Worm (Caenorhabditis elegans): Measurements from ENCODE around the gene ldb-1.
A peak's percentile ranks its signal among the peaks of the same experiment; 100 is the strongest.

ldb-1 gene

ce11 chrX:11072701-11073100 is 44.0 kb downstream of the ldb-1 start:
- TF ChIP-seq pqm-1 (tag; optimal IDR thresholded peaks at IDR 0.05) = no peak
- no peak for TF ChIP-seq daf-16 (GFP tag; optimal IDR thresholded peaks at IDR 0.05)
- TF ChIP-seq daf-16 (tag; optimal IDR thresholded peaks at IDR 0.05) = peak; percentile 41
- peak; percentile 32; the same call in 1 of the 2 replicates for TF ChIP-seq hmg-1.1 (GFP tag; IDR thresholded peaks at IDR 0.05)

ce11 chrX:11073358-11073757 is 44.6 kb downstream of the ldb-1 start, which contains the start of gene W04G3.5:
Gene W04G3.5, plus strand, starts transcription at chrX:11073658.
- TF ChIP-seq aha-1 (tag) (peak; percentile 16), tag-97 (GFP tag; IDR thresholded peaks at IDR 0.05) (no peak)

ce11 chrX:11076491-11076890 is 47.8 kb downstream of the ldb-1 start, which contains the start of gene W04G3.12:
Gene W04G3.12, minus strand, starts transcription at chrX:11076801.
- TF ChIP-seq unc-130 (GFP tag; optimal IDR thresholded peaks at IDR 0.05) (no peak), mes-2 (tag; optimal IDR thresholded peaks at IDR 0.05; ENCODE audit: poor library complexity, severe bottlenecking) (no peak), Y5F2A.4 (GFP tag; optimal IDR thresholded peaks at IDR 0.05) (no peak), dmd-9 (GFP tag; IDR thresholded peaks at IDR 0.05) (no peak), unc-39 (tag; optimal IDR thresholded peaks at IDR 0.05) (no peak), unc-62 (GFP tag; optimal IDR thresholded peaks at IDR 0.05 in 1 of 2) (peak in 1 of 2 experiments; percentile 94), unc-62 (tag; optimal IDR thresholded peaks at IDR 0.05) (no peak)

- TF ChIP-seq lin-1 (GFP tag; IDR thresholded peaks at IDR 0.05) = no peak
- no peak for TF ChIP-seq gei-8 (GFP tag; optimal IDR thresholded peaks at IDR 0.05)
- no peak for TF ChIP-seq nhr-41 (GFP tag; IDR thresholded peaks at IDR 0.05)
- no peak for TF ChIP-seq vab-7 (GFP tag; IDR thresholded peaks at IDR 0.05)
- no peak for TF ChIP-seq nhr-28 (tag; optimal IDR thresholded peaks at IDR 0.05)
- no peak for TF ChIP-seq dmd-6 (GFP tag; IDR thresholded peaks at IDR 0.05)
- TF ChIP-seq aha-1 (tag) = peak; percentile 34
- no peak for TF ChIP-seq nhr-11 (tag; optimal IDR thresholded peaks at IDR 0.05)
These were observed 49.4 kb downstream of the ldb-1 start, which contains the start of gene W04G3.10 for ce11 chrX:11078150-11078549. Gene W04G3.10, minus strand, starts transcription at chrX:11078250.

- TF ChIP-seq ctbp-1 (GFP tag; IDR thresholded peaks at IDR 0.05) (no peak), hlh-30 (tag; optimal IDR thresholded peaks at IDR 0.05; ENCODE audit: insufficient read depth) (no peak), attf-4 (tag; optimal IDR thresholded peaks at IDR 0.05) (no peak), nhr-41 (GFP tag; IDR thresholded peaks at IDR 0.05) (no peak), lin-1 (GFP tag; IDR thresholded peaks at IDR 0.05) (no peak), skn-1 (tag; optimal IDR thresholded peaks at IDR 0.05) (no peak), fkh-10 (GFP tag; optimal IDR thresholded peaks at IDR 0.05) (no peak), nhr-28 (tag; optimal IDR thresholded peaks at IDR 0.05) (no peak), ceh-20 (GFP tag; IDR thresholded peaks at IDR 0.05) (no peak), nhr-42 (GFP tag; IDR thresholded peaks at IDR 0.05) (no peak), rbr-2 (tag; optimal IDR thresholded peaks at IDR 0.05) (no peak), F26F4.8 (GFP tag; conservative IDR thresholded peaks at IDR 0.05) (no peak), D1046.2 (GFP tag; IDR thresholded peaks at IDR 0.05) (no peak), duxl-1 (tag; optimal IDR thresholded peaks at IDR 0.05; ENCODE audit: poor library complexity) (no peak)
These were observed 51.0 kb downstream of the ldb-1 start, which contains the start of gene W04G3.13 for ce11 chrX:11079667-11080066. Gene W04G3.13, minus strand, starts transcription at chrX:11079767.

- no peak for TF ChIP-seq nhr-11 (tag; optimal IDR thresholded peaks at IDR 0.05)
- TF ChIP-seq rbr-2 (tag; optimal IDR thresholded peaks at IDR 0.05) = no peak
- TF ChIP-seq tra-1 (GFP tag; IDR thresholded peaks at IDR 0.05) = no peak
- TF ChIP-seq mxl-2 (GFP tag; conservative IDR thresholded peaks at IDR 0.05) = no peak
- no peak for TF ChIP-seq nhr-76 (tag; optimal IDR thresholded peaks at IDR 0.05)
- no peak for TF ChIP-seq skn-1 (tag; optimal IDR thresholded peaks at IDR 0.05)
- no peak for TF ChIP-seq arid-1 (GFP tag; conservative IDR thresholded peaks at IDR 0.05)
- peak; percentile 44 for TF ChIP-seq nhr-28 (tag; optimal IDR thresholded peaks at IDR 0.05)
- no peak for TF ChIP-seq hmg-1.1 (GFP tag; IDR thresholded peaks at IDR 0.05)
- no peak for TF ChIP-seq ztf-11 (tag; optimal IDR thresholded peaks at IDR 0.05)
- peak in 1 of 2 experiments; percentile 20 for TF ChIP-seq daf-16 (GFP tag; optimal IDR thresholded peaks at IDR 0.05)
- peak; percentile 44 for TF ChIP-seq daf-16 (tag; optimal IDR thresholded peaks at IDR 0.05)
- no peak for TF ChIP-seq cey-2 (tag; optimal IDR thresholded peaks at IDR 0.05; ENCODE audit: borderline replicate concordance, insufficient read depth)
- TF ChIP-seq lir-3 (tag; optimal IDR thresholded peaks at IDR 0.05) = no peak
- TF ChIP-seq mxl-3 (GFP tag; optimal IDR thresholded peaks at IDR 0.05) = peak; percentile 9
- TF ChIP-seq ceh-82 (tag; optimal IDR thresholded peaks at IDR 0.05) = no peak
- no peak for TF ChIP-seq F44E2.7 (GFP tag; IDR thresholded peaks at IDR 0.05)
- no peak for TF ChIP-seq F37D6.2 (tag; optimal IDR thresholded peaks at IDR 0.05)
These were observed 51.5 kb downstream of the ldb-1 start, which contains the start of gene sulp-7 for ce11 chrX:11080170-11080728. Gene sulp-7, plus strand, starts transcription at chrX:11080678.
